Worm (Caenorhabditis elegans) whole organism, young adult: ENCODE measurements around the gene D1086.12.

ENCODE experiments used
- F23B12.7 ChIP-seq: sonication (generic microtip); optimal IDR thresholded peaks from 2 replicates; lab custom pipeline; 2017; ENCODE audit warnings: missing genetic modification characterization, mild to moderate bottlenecking, missing compliant biosample characterization, antibody characterized with exemption, moderate library complexity; ENCODE audit not compliant: insufficient read depth
- ama-1 ChIP-seq, 3 experiments: fragments of 150-350 bp in 1 of 3; sonication (generic microtip) in 2 of 3; optimal IDR thresholded peaks; 2 replicates each; lab custom pipeline; 2014 to 2018; ENCODE audit warnings: missing biosample characterization in 2 of 3, missing genetic modification characterization in 2 of 3, missing genetic modification reagents in 2 of 3
- atf-7 ChIP-seq: sonication (generic microtip); optimal IDR thresholded peaks from 2 replicates; lab custom pipeline; 2017; ENCODE audit warnings: mild to moderate bottlenecking, missing genetic modification characterization, missing compliant biosample characterization
- attf-6 ChIP-seq: fragments of 200-800 bp; sonication (Bioruptor generic); IDR thresholded peaks from 2 replicates; pipeline ENCODE4 v1.3.6; 2022; ENCODE audit warnings: missing genetic modification reagents, missing genetic modification characterization, missing compliant biosample characterization
- ccch-3 ChIP-seq: fragments of 200-800 bp; sonication (Bioruptor generic); optimal IDR thresholded peaks from 2 replicates; lab custom pipeline; 2018; ENCODE audit warnings: mild to moderate bottlenecking, missing genetic modification characterization, missing compliant biosample characterization
- cebp-2 ChIP-seq: fragments of 200-800 bp; sonication (Bioruptor generic); IDR thresholded peaks from 2 replicates; pipeline ENCODE4 v1.3.6; 2022; ENCODE audit warnings: missing genetic modification characterization, missing compliant biosample characterization
- ceh-40 ChIP-seq: fragments of 200-800 bp; sonication (Bioruptor generic); IDR thresholded peaks from 2 replicates; pipeline ENCODE4 v1.3.6; 2022; ENCODE audit warnings: missing genetic modification characterization, missing compliant biosample characterization
- ceh-79 ChIP-seq: sonication (generic microtip); optimal IDR thresholded peaks from 2 replicates; lab custom pipeline; 2017; ENCODE audit warnings: mild to moderate bottlenecking, missing genetic modification characterization, missing compliant biosample characterization
- die-1 ChIP-seq: sonication (generic microtip); optimal IDR thresholded peaks from 2 replicates; lab custom pipeline; 2016; ENCODE audit warnings: missing genotype, mild to moderate bottlenecking, missing genetic modification characterization, missing compliant biosample characterization
- dox-1 ChIP-seq: fragments of 200-800 bp; sonication (Bioruptor generic); IDR thresholded peaks from 2 replicates; pipeline ENCODE4 v1.3.6; 2022; ENCODE audit warnings: missing genetic modification reagents, missing genetic modification characterization, missing compliant biosample characterization
- dpff-1 ChIP-seq: sonication (generic microtip); optimal IDR thresholded peaks from 2 replicates; lab custom pipeline; 2017; ENCODE audit warnings: mild to moderate bottlenecking, missing genetic modification characterization, missing compliant biosample characterization
- egrh-3 ChIP-seq: fragments of 200-800 bp; sonication (Bioruptor generic); IDR thresholded peaks from 2 replicates; pipeline ENCODE4 v1.3.6; 2022; ENCODE audit warnings: missing genetic modification reagents, missing genetic modification characterization, missing compliant biosample characterization
- hmg-1.2 ChIP-seq: fragments of 200-800 bp; sonication (Bioruptor generic); IDR thresholded peaks from 2 replicates; pipeline ENCODE4 v1.3.6; 2022; ENCODE audit warnings: missing genetic modification reagents, missing genetic modification characterization, missing compliant biosample characterization
- hsf-1 ChIP-seq: fragments of 200-800 bp; sonication (Bioruptor generic); IDR thresholded peaks from 2 replicates; pipeline ENCODE4 v1.3.6; 2022; ENCODE audit warnings: missing genetic modification reagents, missing genetic modification characterization, missing compliant biosample characterization
- lag-1 ChIP-seq: fragments of 200-800 bp; sonication (Bioruptor generic); IDR thresholded peaks from 2 replicates; pipeline ENCODE4 v1.3.6; 2022; ENCODE audit warnings: missing genetic modification reagents, missing genetic modification characterization, missing compliant biosample characterization
- let-607 ChIP-seq, 2 experiments: fragments of 200-800 bp in 1 of 2; sonication (Bioruptor generic) in 1 of 2; sonication (generic microtip) in 1 of 2; optimal IDR thresholded peaks; 2 replicates each; lab custom pipeline; 2016 to 2018; ENCODE audit warnings: mild to moderate bottlenecking in 2 of 2, missing compliant biosample characterization in 2 of 2, missing genetic modification characterization in 2 of 2, moderate library complexity in 2 of 2, missing genotype in 1 of 2
- lin-40 ChIP-seq: sonication (generic microtip); optimal IDR thresholded peaks from 2 replicates; lab custom pipeline; 2016; ENCODE audit warnings: missing genetic modification characterization, mild to moderate bottlenecking, missing compliant biosample characterization, missing genotype, missing genetic modification reagents
- lin-54 ChIP-seq: fragments of 200-800 bp; sonication (Bioruptor generic); optimal IDR thresholded peaks from 2 replicates; lab custom pipeline; 2018; ENCODE audit warnings: mild to moderate bottlenecking, missing genetic modification characterization, missing compliant biosample characterization
- lsy-27 ChIP-seq: sonication (generic microtip); optimal IDR thresholded peaks from 2 replicates; lab custom pipeline; 2017; ENCODE audit warnings: missing genetic modification characterization, mild to moderate bottlenecking, missing compliant biosample characterization, antibody characterized with exemption, missing genotype, borderline replicate concordance; ENCODE audit not compliant: insufficient read depth
- madf-10 ChIP-seq: sonication (generic microtip); optimal IDR thresholded peaks from 2 replicates; lab custom pipeline; 2016; ENCODE audit warnings: mild to moderate bottlenecking, missing genetic modification characterization, missing compliant biosample characterization
- mcd-1 ChIP-seq: fragments of 200-800 bp; sonication (Bioruptor generic); IDR thresholded peaks from 2 replicates; pipeline ENCODE4 v1.3.6; 2022; ENCODE audit warnings: missing genetic modification reagents, missing genetic modification characterization, missing compliant biosample characterization
- mxl-1 ChIP-seq: sonication (generic microtip); optimal IDR thresholded peaks from 2 replicates; lab custom pipeline; 2016; ENCODE audit warnings: missing genetic modification characterization, missing compliant biosample characterization
- nfya-1 ChIP-seq: sonication (generic microtip); optimal IDR thresholded peaks from 2 replicates; lab custom pipeline; 2017; ENCODE audit warnings: antibody characterized with exemption, missing compliant biosample characterization, missing genetic modification characterization, borderline replicate concordance; ENCODE audit not compliant: insufficient read depth
- nfya-2 ChIP-seq: fragments of 200-800 bp; sonication (Bioruptor generic); IDR thresholded peaks from 2 replicates; pipeline ENCODE4 v1.3.6; 2022; ENCODE audit warnings: missing genetic modification reagents, missing genetic modification characterization, missing compliant biosample characterization
- nhr-179 ChIP-seq: sonication (generic microtip); optimal IDR thresholded peaks from 2 replicates; lab custom pipeline; 2016; ENCODE audit warnings: mild to moderate bottlenecking, missing genetic modification characterization, missing compliant biosample characterization
- nhr-80 ChIP-seq: sonication (generic microtip); optimal IDR thresholded peaks from 2 replicates; lab custom pipeline; 2016; ENCODE audit warnings: missing genetic modification characterization, missing compliant biosample characterization
- pbrm-1 ChIP-seq: fragments of 200-800 bp; sonication (Bioruptor generic); IDR thresholded peaks from 2 replicates; pipeline ENCODE4 v1.3.6; 2022; ENCODE audit warnings: missing genetic modification reagents, missing genetic modification characterization, missing compliant biosample characterization
- rcor-1 ChIP-seq: fragments of 200-800 bp; sonication (Bioruptor generic); IDR thresholded peaks from 2 replicates; pipeline ENCODE4 v1.3.6; 2022; ENCODE audit warnings: missing genetic modification reagents, missing genetic modification characterization, missing compliant biosample characterization
- rec-8 ChIP-seq, 2 experiments: sonication (generic microtip); optimal IDR thresholded peaks; 2 replicates each; lab custom pipeline; 2016; ENCODE audit warnings: mild to moderate bottlenecking in 2 of 2, missing genetic modification characterization in 2 of 2, missing genetic modification reagents in 2 of 2, missing genotype in 2 of 2, missing biosample characterization in 1 of 2, missing compliant biosample characterization in 1 of 2, moderate library complexity in 1 of 2
- repo-1 ChIP-seq: sonication (generic microtip); optimal IDR thresholded peaks from 2 replicates; lab custom pipeline; 2017; ENCODE audit warnings: mild to moderate bottlenecking, missing genetic modification characterization, missing compliant biosample characterization
- sdz-38 ChIP-seq: sonication (generic microtip); optimal IDR thresholded peaks from 2 replicates; lab custom pipeline; 2016; ENCODE audit warnings: missing genotype, missing genetic modification characterization, missing compliant biosample characterization
- snpc-3.4 ChIP-seq: sonication (generic microtip); optimal IDR thresholded peaks from 2 replicates; lab custom pipeline; 2017; ENCODE audit warnings: missing genetic modification characterization, mild to moderate bottlenecking, missing compliant biosample characterization, antibody characterized with exemption, moderate library complexity, missing genotype, missing genetic modification reagents
- sptf-2 ChIP-seq: fragments of 200-800 bp; sonication (Bioruptor generic); optimal IDR thresholded peaks from 2 replicates; lab custom pipeline; 2018; ENCODE audit warnings: mild to moderate bottlenecking, missing genetic modification characterization, missing compliant biosample characterization
- tbp1 ChIP-seq: fragments of 200-800 bp; sonication (Bioruptor generic); optimal IDR thresholded peaks from 2 replicates; lab custom pipeline; 2018; ENCODE audit warnings: mild to moderate bottlenecking, missing genetic modification characterization, missing compliant biosample characterization
- unc-62 ChIP-seq: fragments of 150-350 bp; optimal IDR thresholded peaks from 2 replicates; lab custom pipeline; 2014; ENCODE audit warnings: missing biosample characterization, missing genetic modification reagents, missing genetic modification characterization
- ztf-22 ChIP-seq: fragments of 200-800 bp; sonication (Bioruptor generic); optimal IDR thresholded peaks from 2 replicates; lab custom pipeline; 2018; ENCODE audit warnings: mild to moderate bottlenecking, missing genetic modification characterization, moderate library complexity, missing compliant biosample characterization
- ztf-25 ChIP-seq: fragments of 200-800 bp; sonication (Bioruptor generic); IDR thresholded peaks from 2 replicates; pipeline ENCODE4 v1.3.6; 2022; ENCODE audit warnings: missing genetic modification reagents, missing genetic modification characterization, missing compliant biosample characterization
- ztf-26 ChIP-seq: sonication (generic microtip); optimal IDR thresholded peaks from 2 replicates; lab custom pipeline; 2017; ENCODE audit warnings: missing genetic modification characterization, missing compliant biosample characterization
- ztf-28 ChIP-seq: fragments of 200-800 bp; sonication (Bioruptor generic); IDR thresholded peaks from 2 replicates; pipeline ENCODE4 v1.3.6; 2022; ENCODE audit warnings: missing genetic modification reagents, missing genetic modification characterization, missing compliant biosample characterization
- ztf-3 ChIP-seq: fragments of 200-800 bp; sonication (Bioruptor generic); optimal IDR thresholded peaks from 2 replicates; lab custom pipeline; 2018; ENCODE audit warnings: mild to moderate bottlenecking, missing genetic modification characterization, missing compliant biosample characterization
- ztf-6 ChIP-seq: fragments of 200-800 bp; sonication (Bioruptor generic); IDR thresholded peaks from 2 replicates; pipeline ENCODE4 v1.3.6; 2022; ENCODE audit warnings: missing genetic modification reagents, missing genetic modification characterization, missing compliant biosample characterization

The D1086.12 gene

ce11 chrV:14136152-14136551 lies 35.2 kb downstream of the D1086.12 start (continued):
- TF ChIP-seq madf-10 (tag; lab: Kevin White, UChicago) (no peak), let-607 (tag; optimal IDR thresholded peaks at IDR 0.05; lab: Kevin White, UChicago) (no peak), nhr-80 (tag; lab: Kevin White, UChicago) (peak; percentile 58), ccch-3 (GFP tag; lab: Kevin White, UChicago) (no peak), repo-1 (no peak), ztf-25 (GFP tag; lab: Robert Waterston, UW) (no peak), ceh-79 (tag; lab: Kevin White, UChicago) (no peak), attf-6 (GFP tag; lab: Robert Waterston, UW) (no peak), ztf-28 (GFP tag; lab: Robert Waterston, UW) (no peak), sptf-2 (GFP tag; lab: Kevin White, UChicago) (no peak), atf-7 (tag; lab: Kevin White, UChicago) (peak; percentile 3), lsy-27 (tag; lab: Kevin White, UChicago) (no peak), rcor-1 (no peak), pbrm-1 (GFP tag; lab: Robert Waterston, UW) (no peak), rec-8 (tag; optimal IDR thresholded peaks at IDR 0.05; lab: Kevin White, UChicago) (no peak), dpff-1 (tag; lab: Kevin White, UChicago) (no peak), tbp1 (peak; percentile 1), ztf-26 (no peak), snpc-3.4 (tag; lab: Kevin White, UChicago) (no peak), ztf-6 (no peak), lin-54 (GFP tag; lab: Kevin White, UChicago) (no peak), nhr-179 (tag; lab: Kevin White, UChicago) (no peak), ztf-22 (GFP tag; lab: Kevin White, UChicago) (no peak), cebp-2 (no peak), hmg-1.2 (GFP tag; lab: Robert Waterston, UW) (peak; percentile 89), mcd-1 (GFP tag; lab: Robert Waterston, UW) (peak; percentile 36; the same call in 1 of the 2 replicates), nfya-2 (no peak), egrh-3 (GFP tag; lab: Robert Waterston, UW) (no peak), lag-1 (GFP tag; lab: Robert Waterston, UW) (no peak), sdz-38 (tag; lab: Kevin White, UChicago) (no peak), ama-1 (optimal IDR thresholded peaks at IDR 0.05; lab: Kevin White, UChicago) (no peak), ama-1 (GFP tag; optimal IDR thresholded peaks at IDR 0.05; lab: Kevin White, UChicago) (no peak), mxl-1 (tag; lab: Kevin White, UChicago) (no peak), dox-1 (GFP tag; lab: Robert Waterston, UW) (peak; percentile 30; the same call in 1 of the 2 replicates), die-1 (tag; lab: Kevin White, UChicago) (no peak), unc-62 (peak; percentile 24), ceh-40 (GFP tag; lab: Robert Waterston, UW) (no peak), F23B12.7 (tag; lab: Kevin White, UChicago) (no peak), ztf-3 (GFP tag; lab: Kevin White, UChicago) (no peak), hsf-1 (no peak), nfya-1 (no peak), lin-40 (tag; lab: Kevin White, UChicago) (peak; percentile 63)
